Fruit fly (Drosophila melanogaster) whole organism, embryonic: ENCODE results near the gene Trax.
A peak's percentile ranks its signal among the peaks of the same experiment; 100 is the strongest.

Source experiments
- CG10274 ChIP-seq: fragments of 200-800 bp; sonication (Bioruptor generic); optimal IDR thresholded peaks from 3 replicates; lab custom pipeline; 2017; ENCODE audit warnings: missing biosample characterization, mild to moderate bottlenecking, missing genetic modification characterization
- CG10366 ChIP-seq: fragments of 200-800 bp; sonication (Bioruptor generic); IDR thresholded peaks from 2 replicates; pipeline ENCODE4 v1.3.6; 2022; ENCODE audit warnings: missing biosample characterization, missing genetic modification characterization
- CG10543 ChIP-seq: fragments of 200-800 bp; sonication (Bioruptor generic); optimal IDR thresholded peaks from 3 replicates; lab custom pipeline; 2017; ENCODE audit warnings: missing biosample characterization, mild to moderate bottlenecking, missing genetic modification characterization, moderate library complexity
- CG11695 ChIP-seq: fragments of 200-800 bp; sonication (Bioruptor generic); IDR thresholded peaks from 3 replicates; pipeline ENCODE4 v1.3.6; 2022; ENCODE audit warnings: missing biosample characterization, missing genetic modification characterization
- CG12155 ChIP-seq: fragments of 200-800 bp; sonication (Bioruptor generic); optimal IDR thresholded peaks from 3 replicates; lab custom pipeline; 2016; ENCODE audit warnings: missing biosample characterization, missing genetic modification characterization
- CG13287 ChIP-seq: fragments of 200-800 bp; sonication (Bioruptor generic); IDR thresholded peaks from 2 replicates; pipeline ENCODE4 v1.3.6; 2022; ENCODE audit warnings: missing biosample characterization, missing genetic modification characterization; ENCODE audit not compliant: partially characterized antibody
- CG13894 ChIP-seq: fragments of 200-800 bp; sonication (Bioruptor generic); optimal IDR thresholded peaks from 3 replicates; lab custom pipeline; 2018; ENCODE audit warnings: missing biosample characterization, mild to moderate bottlenecking, missing genetic modification characterization, moderate library complexity
- CG15011 ChIP-seq: fragments of 200-800 bp; sonication (Bioruptor generic); optimal IDR thresholded peaks from 3 replicates; lab custom pipeline; 2018; ENCODE audit warnings: missing biosample characterization, mild to moderate bottlenecking, missing genetic modification characterization
- CG15073 ChIP-seq: fragments of 200-800 bp; sonication (Bioruptor generic); optimal IDR thresholded peaks from 2 replicates; lab custom pipeline; 2016; ENCODE audit warnings: missing biosample characterization, missing genetic modification characterization
- CG15514 ChIP-seq: fragments of 200-800 bp; sonication (Bioruptor generic); optimal IDR thresholded peaks from 3 replicates; lab custom pipeline; 2017; ENCODE audit warnings: missing biosample characterization, missing genetic modification characterization, mild to moderate bottlenecking, moderate library complexity, missing genetic modification reagents
- CG16813 ChIP-seq: fragments of 200-800 bp; sonication (Bioruptor generic); IDR thresholded peaks from 3 replicates; pipeline ENCODE4 v1.3.6; 2022; ENCODE audit warnings: missing biosample characterization, missing genetic modification characterization; ENCODE audit not compliant: partially characterized antibody
- CG17385 ChIP-seq: fragments of 200-800 bp; sonication (Bioruptor generic); optimal IDR thresholded peaks from 3 replicates; lab custom pipeline; 2018; ENCODE audit warnings: missing biosample characterization, mild to moderate bottlenecking, missing genetic modification characterization
- CG18476 ChIP-seq: fragments of 200-800 bp; sonication (Bioruptor generic); optimal IDR thresholded peaks from 2 replicates; lab custom pipeline; 2016; ENCODE audit warnings: missing biosample characterization, mild to moderate bottlenecking, missing genetic modification characterization
- CG18764 ChIP-seq: fragments of 200-800 bp; sonication (Bioruptor generic); optimal IDR thresholded peaks from 3 replicates; lab custom pipeline; 2016; ENCODE audit warnings: missing biosample characterization, missing genetic modification characterization
- CG2875 ChIP-seq: fragments of 200-800 bp; sonication (Bioruptor generic); optimal IDR thresholded peaks from 2 replicates; lab custom pipeline; 2017; ENCODE audit warnings: missing biosample characterization, mild to moderate bottlenecking, missing genetic modification characterization, missing genetic modification reagents
- CG2889 ChIP-seq: fragments of 200-800 bp; sonication (Bioruptor generic); IDR thresholded peaks from 3 replicates; pipeline ENCODE4 v1.3.6; 2022; ENCODE audit warnings: missing biosample characterization, missing genetic modification characterization
- CG31388 ChIP-seq: fragments of 200-800 bp; sonication (Bioruptor generic); optimal IDR thresholded peaks from 2 replicates; lab custom pipeline; 2016; ENCODE audit warnings: missing biosample characterization, missing genetic modification characterization
- CG34224 ChIP-seq: fragments of 200-800 bp; sonication (Bioruptor generic); IDR thresholded peaks from 3 replicates; pipeline ENCODE4 v1.3.6; 2022; ENCODE audit warnings: missing biosample characterization, missing genetic modification characterization; ENCODE audit not compliant: partially characterized antibody
- Deaf1 ChIP-seq: fragments of 200-800 bp; optimal IDR thresholded peaks from 3 replicates; lab custom pipeline; 2019; ENCODE audit warnings: missing biosample characterization, mild to moderate bottlenecking, missing genetic modification characterization, moderate library complexity
- E2f1 ChIP-seq: fragments of 200-800 bp; sonication (Bioruptor generic); IDR thresholded peaks from 2 replicates; pipeline ENCODE4 v1.3.6; 2022; ENCODE audit warnings: missing biosample characterization, missing genetic modification characterization
- Hr51 ChIP-seq, 2 experiments: fragments of 200-800 bp; sonication (Bioruptor generic); optimal IDR thresholded peaks; 2 replicates in 1 of 2; 3 replicates in 1 of 2; lab custom pipeline; 2016 to 2018; ENCODE audit warnings: missing biosample characterization in 2 of 2, missing genetic modification characterization in 2 of 2, mild to moderate bottlenecking in 1 of 2, moderate library complexity in 1 of 2
- Hsf ChIP-seq: fragments of 200-800 bp; sonication (Bioruptor generic); optimal IDR thresholded peaks from 3 replicates; lab custom pipeline; 2016; ENCODE audit warnings: missing biosample characterization, missing genetic modification characterization
- Mad ChIP-seq: fragments of 200-800 bp; sonication (Bioruptor generic); optimal IDR thresholded peaks from 2 replicates; lab custom pipeline; 2016; ENCODE audit warnings: missing biosample characterization, missing genetic modification characterization
- Meics ChIP-seq: fragments of 200-800 bp; sonication (Bioruptor generic); optimal IDR thresholded peaks from 2 replicates; lab custom pipeline; 2017; ENCODE audit warnings: missing biosample characterization, mild to moderate bottlenecking, missing genetic modification characterization
- Mrtf ChIP-seq: fragments of 200-800 bp; sonication (Bioruptor generic); IDR thresholded peaks from 3 replicates; pipeline ENCODE4 v1.3.6; 2022; ENCODE audit warnings: missing biosample characterization, missing genetic modification characterization
- Optix ChIP-seq: fragments of 200-800 bp; sonication (Bioruptor generic); IDR thresholded peaks from 3 replicates; pipeline ENCODE4 v1.3.6; 2022; ENCODE audit warnings: missing biosample characterization, missing genetic modification characterization
- Side ChIP-seq: fragments of 200-800 bp; sonication (Bioruptor generic); optimal IDR thresholded peaks from 2 replicates; lab custom pipeline; 2016; ENCODE audit warnings: missing biosample characterization, missing genetic modification characterization
- Sry-β ChIP-seq: fragments of 200-800 bp; sonication (Bioruptor generic); optimal IDR thresholded peaks from 2 replicates; lab custom pipeline; 2018; ENCODE audit warnings: missing biosample characterization, mild to moderate bottlenecking, missing genetic modification characterization, moderate library complexity
- ac ChIP-seq: fragments of 200-800 bp; sonication (Bioruptor generic); optimal IDR thresholded peaks from 3 replicates; lab custom pipeline; 2017; ENCODE audit warnings: missing biosample characterization, mild to moderate bottlenecking, missing genetic modification characterization
- cas ChIP-seq: fragments of 200-800 bp; sonication (Bioruptor generic); IDR thresholded peaks from 2 replicates; pipeline ENCODE4 v1.3.6; 2022; ENCODE audit warnings: missing biosample characterization, missing genetic modification characterization
- ewg ChIP-seq: fragments of 200-800 bp; sonication (Bioruptor generic); optimal IDR thresholded peaks from 3 replicates; lab custom pipeline; 2017; ENCODE audit warnings: mild to moderate bottlenecking, missing biosample characterization, missing genetic modification reagents, missing genetic modification characterization
- fd96Cb ChIP-seq: fragments of 200-800 bp; sonication (Bioruptor generic); optimal IDR thresholded peaks from 2 replicates; lab custom pipeline; 2018; ENCODE audit warnings: missing biosample characterization, mild to moderate bottlenecking, missing genetic modification characterization, moderate library complexity
- gcm2 ChIP-seq: fragments of 200-800 bp; sonication (Bioruptor generic); optimal IDR thresholded peaks from 2 replicates; lab custom pipeline; 2016; ENCODE audit warnings: missing biosample characterization, missing genetic modification characterization
- hb ChIP-seq: fragments of 200-800 bp; sonication (Bioruptor generic); IDR thresholded peaks from 3 replicates; pipeline ENCODE4 v1.3.6; 2022; ENCODE audit warnings: missing biosample characterization, missing genetic modification characterization; ENCODE audit not compliant: partially characterized antibody
- hkb ChIP-seq, 2 experiments: fragments of 200-800 bp in 1 of 2; fragments of >200 bp in 1 of 2; sonication (Bioruptor generic) in 1 of 2; IDR thresholded peaks in 1 of 2; optimal IDR thresholded peaks in 1 of 2; 2 replicates each; pipeline versions ENCODE4 v1.3.6 to Lab custom; 2017 to 2022; ENCODE audit warnings: missing biosample characterization in 1 of 2, missing genetic modification characterization in 1 of 2
- insv ChIP-seq, 2 experiments: fragments of 200-800 bp; sonication (Bioruptor generic); optimal IDR thresholded peaks; 3 replicates each; lab custom pipeline; 2016 to 2018; ENCODE audit warnings: missing biosample characterization in 2 of 2, missing genetic modification characterization in 2 of 2
- jing ChIP-seq: fragments of 200-800 bp; sonication (Bioruptor generic); optimal IDR thresholded peaks from 2 replicates; lab custom pipeline; 2018; ENCODE audit warnings: missing biosample characterization, mild to moderate bottlenecking, missing genetic modification characterization
- kah ChIP-seq: fragments of 200-800 bp; sonication (Bioruptor generic); optimal IDR thresholded peaks from 2 replicates; lab custom pipeline; 2018; ENCODE audit warnings: missing biosample characterization, mild to moderate bottlenecking, missing genetic modification characterization
- lov ChIP-seq, 2 experiments: fragments of 200-800 bp in 1 of 2; fragments of >200 bp in 1 of 2; sonication (Bioruptor generic) in 1 of 2; IDR thresholded peaks in 1 of 2; optimal IDR thresholded peaks in 1 of 2; 2 replicates in 1 of 2; 3 replicates in 1 of 2; pipeline versions ENCODE4 v1.3.6 to Lab custom; 2017 to 2022; ENCODE audit warnings: missing biosample characterization in 1 of 2, missing genetic modification characterization in 1 of 2
- org-1 ChIP-seq: fragments of 200-800 bp; sonication (Bioruptor generic); optimal IDR thresholded peaks from 2 replicates; lab custom pipeline; 2017; ENCODE audit warnings: missing biosample characterization, missing genetic modification characterization
- pho ChIP-seq: fragments of 200-800 bp; sonication (Bioruptor generic); optimal IDR thresholded peaks from 2 replicates; lab custom pipeline; 2016; ENCODE audit warnings: missing biosample characterization, missing genetic modification characterization
- phol ChIP-seq: fragments of 200-800 bp; sonication (Bioruptor generic); optimal IDR thresholded peaks from 3 replicates; lab custom pipeline; 2018; ENCODE audit warnings: missing biosample characterization, mild to moderate bottlenecking, missing genetic modification characterization, moderate library complexity
- sim ChIP-seq: fragments of 200-800 bp; sonication (Bioruptor generic); IDR thresholded peaks from 2 replicates; pipeline ENCODE4 v1.3.6; 2022; ENCODE audit warnings: missing biosample characterization, missing genetic modification characterization
- sob ChIP-seq: fragments of 200-800 bp; sonication (Bioruptor generic); IDR thresholded peaks from 2 replicates; pipeline ENCODE4 v1.3.6; 2022; ENCODE audit warnings: missing biosample characterization, missing genetic modification characterization
- ssp ChIP-seq: fragments of 200-800 bp; sonication (Bioruptor generic); IDR thresholded peaks from 2 replicates; pipeline ENCODE4 v1.3.6; 2022; ENCODE audit warnings: missing biosample characterization, missing genetic modification characterization
- usp ChIP-seq: fragments of >200 bp; optimal IDR thresholded peaks from 2 replicates; lab custom pipeline; 2017; ENCODE audit warnings: missing biosample characterization, missing genetic modification characterization
- vnd ChIP-seq: fragments of 200-800 bp; sonication (Bioruptor generic); IDR thresholded peaks from 3 replicates; pipeline ENCODE4 v1.3.6; 2022; ENCODE audit warnings: missing biosample characterization, missing genetic modification characterization; ENCODE audit not compliant: partially characterized antibody

The Trax gene

dm6 chr3R:15342926-15343685 is 18.4 kb upstream of the Trax start, which contains the start of gene Nagk (continued):
- TF ChIP-seq CG34224 (GFP tag; lab: Robert Waterston, UW) (no peak), insv (GFP tag; optimal IDR thresholded peaks at IDR 0.05; lab: Kevin White, UChicago) (no peak), CG10543 (GFP tag; lab: Kevin White, UChicago) (peak; percentile 67), pho (GFP tag; lab: Kevin White, UChicago) (peak; percentile 83), kah (GFP tag; lab: Kevin White, UChicago) (no peak), CG2875 (GFP tag; lab: Kevin White, UChicago) (peak; percentile 27), CG13894 (tag; lab: Kevin White, UChicago) (peak; percentile 39), lov (optimal IDR thresholded peaks at IDR 0.05; lab: Kevin White, UChicago) (no peak), lov (GFP tag; IDR thresholded peaks at IDR 0.05; lab: Robert Waterston, UW) (no peak), CG18764 (GFP tag; lab: Kevin White, UChicago) (no peak), CG16813 (GFP tag; lab: Robert Waterston, UW) (no peak), CG10274 (GFP tag; lab: Kevin White, UChicago) (peak; percentile 56), gcm2 (GFP tag; lab: Kevin White, UChicago) (peak; percentile 57), jing (GFP tag; lab: Kevin White, UChicago) (no peak), Hr51 (GFP tag; optimal IDR thresholded peaks at IDR 0.05; lab: Kevin White, UChicago) (peak; percentile 13 to 68), vnd (GFP tag; lab: Robert Waterston, UW) (no peak), CG15011 (GFP tag; lab: Kevin White, UChicago) (peak; percentile 71), Hsf (GFP tag; lab: Kevin White, UChicago) (peak; percentile 67), Meics (GFP tag; lab: Kevin White, UChicago) (peak; percentile 81), sob (0 out of 2 replicates have a peak, but pooled peaks have one; percentile 27), hb (no peak), CG15514 (GFP tag; lab: Kevin White, UChicago) (peak; percentile 27), CG12155 (peak; percentile 43), CG31388 (GFP tag; lab: Kevin White, UChicago) (peak; percentile 57), CG15073 (GFP tag; lab: Kevin White, UChicago) (no peak), E2f1 (GFP tag; lab: Robert Waterston, UW) (0 out of 2 replicates have a peak, but pooled peaks have one; percentile 35), ac (GFP tag; lab: Kevin White, UChicago) (no peak), CG13287 (GFP tag; lab: Robert Waterston, UW) (peak; percentile 36; the same call in 1 of the 2 replicates), CG11695 (GFP tag; lab: Robert Waterston, UW) (peak; percentile 19; the same call in 1 of the 3 replicates), hkb (optimal IDR thresholded peaks at IDR 0.05; lab: Kevin White, UChicago) (no peak), hkb (GFP tag; IDR thresholded peaks at IDR 0.05; lab: Robert Waterston, UW) (peak; percentile 49; the same call in 1 of the 2 replicates), CG18476 (GFP tag; lab: Kevin White, UChicago) (peak; percentile 80), ewg (GFP tag; lab: Kevin White, UChicago) (peak; percentile 29), org-1 (peak; percentile 27), Sry-β (GFP tag; lab: Kevin White, UChicago) (no peak), CG2889 (no peak), ssp (GFP tag; lab: Robert Waterston, UW) (peak; percentile 46), cas (no peak), phol (peak; percentile 66), Optix (GFP tag; lab: Robert Waterston, UW) (0 out of 3 replicates have a peak, but pooled peaks have one; percentile 17), CG17385 (GFP tag; lab: Kevin White, UChicago) (peak; percentile 64), Deaf1 (tag; lab: Kevin White, UChicago) (peak; percentile 50), fd96Cb (tag; lab: Kevin White, UChicago) (peak; percentile 41), sim (no peak), CG10366 (GFP tag; lab: Robert Waterston, UW) (peak; percentile 29; the same call in 1 of the 2 replicates), Mad (peak; percentile 36), Side (GFP tag; lab: Kevin White, UChicago) (peak; percentile 69), Mrtf (peak; percentile 5; the same call in 1 of the 3 replicates), usp (GFP tag; lab: Kevin White, UChicago) (no peak)
